Fruit fly (Drosophila melanogaster): Measurements from ENCODE around the gene Cyp4ac2.

Gene Cyp4ac2

DNA sequence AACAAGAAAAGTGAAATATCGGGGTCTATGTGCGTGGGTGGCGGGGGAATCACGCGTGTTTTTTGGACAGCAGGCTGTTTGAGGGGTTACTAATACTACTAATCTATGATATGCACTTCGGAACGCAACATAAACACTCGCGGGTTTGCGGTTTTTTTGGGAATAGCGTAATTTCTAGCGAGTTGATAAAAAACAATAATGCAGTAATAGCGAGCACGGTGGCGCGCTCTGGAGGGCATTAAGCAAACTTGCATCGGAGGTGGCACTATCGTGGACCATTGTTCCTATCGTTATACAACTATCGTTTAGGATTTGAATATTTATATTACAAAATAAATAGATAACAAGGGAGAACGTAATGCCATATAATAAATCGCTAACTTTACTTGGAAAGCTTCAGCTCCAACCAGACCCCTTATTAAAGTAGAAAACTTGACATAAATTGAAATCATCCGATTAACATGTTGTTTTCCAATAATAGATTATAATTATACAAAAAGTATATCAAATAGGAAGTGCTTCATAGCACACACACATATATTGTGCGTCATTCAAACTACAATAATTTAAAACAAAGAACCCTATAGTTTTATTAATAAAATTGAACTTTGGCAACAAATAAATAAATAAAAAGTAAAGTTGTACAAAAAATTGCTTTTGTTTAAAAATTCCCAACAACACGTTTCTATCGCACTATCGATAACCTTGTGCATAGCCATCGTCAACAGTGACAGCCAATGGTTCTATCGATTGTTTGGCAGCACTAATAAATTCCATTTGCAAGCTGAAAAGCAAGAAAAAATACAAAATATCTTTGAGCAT, 12.3 kb downstream of the Cyp4ac2 start, which contains the start of the genes Nin and Bub1:
Gene Nin, minus strand, starts transcription at position 240 of the 822 bp plus-strand sequence.
Gene Bub1, plus strand, starts transcription at position 557 of the 822 bp plus-strand sequence.
- TF ChIP-seq pad (GFP tag; optimal IDR thresholded peaks at IDR 0.05) (peak; percentile 45), ovo (GFP tag; optimal IDR thresholded peaks at IDR 0.05) (peak; percentile 47), Hr96 (GFP tag; optimal IDR thresholded peaks at IDR 0.05) (no peak), cic (GFP tag; optimal IDR thresholded peaks at IDR 0.05) (no peak), CG14711 (tag; optimal IDR thresholded peaks at IDR 0.05) (peak; percentile 21), toe (GFP tag; optimal IDR thresholded peaks at IDR 0.05) (peak; percentile 69), CG33017 (tag; optimal IDR thresholded peaks at IDR 0.05) (no peak), kay (GFP tag; ENCODE audit: borderline replicate concordance) (no peak), CG12768 (GFP tag; optimal IDR thresholded peaks at IDR 0.05) (no peak), bab1 (GFP tag; optimal IDR thresholded peaks at IDR 0.05) (peak; percentile 21), CG1620 (GFP tag; optimal IDR thresholded peaks at IDR 0.05) (peak; percentile 65), cnc (optimal IDR thresholded peaks at IDR 0.05) (no peak), CG7045 (GFP tag; optimal IDR thresholded peaks at IDR 0.05) (peak; percentile 1), CG5204 (GFP tag; optimal IDR thresholded peaks at IDR 0.05) (no peak), tj (GFP tag; optimal IDR thresholded peaks at IDR 0.05) (peak; percentile 9), Mnt (GFP tag; optimal IDR thresholded peaks at IDR 0.05) (peak; percentile 33), CG7101 (tag; optimal IDR thresholded peaks at IDR 0.05) (no peak), Crg-1 (GFP tag; optimal IDR thresholded peaks at IDR 0.05) (no peak), CG11617 (GFP tag; optimal IDR thresholded peaks at IDR 0.05) (peak; percentile 61), Clk (GFP tag; optimal IDR thresholded peaks at IDR 0.05) (no peak)

DNA sequence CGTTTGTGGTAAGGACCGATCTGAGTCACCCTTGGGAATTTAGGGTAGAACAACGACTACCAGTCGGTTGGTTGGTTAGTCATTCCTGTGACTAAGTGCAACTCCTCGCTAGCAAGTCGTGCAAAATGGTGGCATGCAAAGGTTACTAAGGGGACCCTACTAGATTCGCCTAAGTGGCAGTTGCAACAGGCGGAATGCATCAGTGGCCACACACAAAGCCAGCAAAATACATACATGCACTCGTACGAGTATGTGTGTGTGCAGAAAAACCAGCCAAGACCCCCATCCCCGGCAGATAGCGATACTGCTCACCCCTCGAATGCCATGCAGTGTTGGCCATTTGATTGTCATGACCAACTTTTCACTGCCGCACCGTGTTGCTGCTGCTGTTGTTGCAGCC, 18.6 kb downstream of the Cyp4ac2 start:
- no peak for TF ChIP-seq Crg-1 (GFP tag; optimal IDR thresholded peaks at IDR 0.05)
- TF ChIP-seq kay (GFP tag; ENCODE audit: borderline replicate concordance): no peak
- no peak for TF ChIP-seq CG1620 (GFP tag; optimal IDR thresholded peaks at IDR 0.05)
- no peak for TF ChIP-seq CG7045 (GFP tag; optimal IDR thresholded peaks at IDR 0.05)
- TF ChIP-seq Mnt (GFP tag; optimal IDR thresholded peaks at IDR 0.05): no peak
- no peak for TF ChIP-seq CG12768 (GFP tag; optimal IDR thresholded peaks at IDR 0.05)
- TF ChIP-seq ovo (GFP tag; optimal IDR thresholded peaks at IDR 0.05): no peak
- no peak for TF ChIP-seq CG11617 (GFP tag; optimal IDR thresholded peaks at IDR 0.05)

DNA sequence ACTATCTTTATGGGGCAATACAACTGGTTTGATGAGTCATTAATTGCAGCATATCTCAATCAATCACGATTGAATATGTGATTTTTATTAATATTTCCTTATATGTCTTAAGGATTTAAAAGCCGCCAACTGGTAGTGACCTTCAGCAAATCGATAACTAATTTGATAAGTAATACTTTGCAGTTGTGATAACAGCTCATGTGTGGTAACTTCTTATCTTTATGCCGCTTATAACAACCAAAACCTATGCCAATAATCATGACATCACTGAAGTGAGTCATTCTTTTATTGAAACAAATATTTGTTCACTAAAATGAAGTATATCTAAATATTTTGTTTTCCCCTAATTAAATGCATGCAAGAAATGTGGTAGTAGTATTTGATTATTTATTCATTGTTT, 19.7 kb downstream of the Cyp4ac2 start:
- TF ChIP-seq ovo (GFP tag; optimal IDR thresholded peaks at IDR 0.05): no peak
- TF ChIP-seq CG33017 (tag; optimal IDR thresholded peaks at IDR 0.05): no peak
- TF ChIP-seq CG7101 (tag; optimal IDR thresholded peaks at IDR 0.05): no peak
- no peak for TF ChIP-seq CG14711 (tag; optimal IDR thresholded peaks at IDR 0.05)
- TF ChIP-seq bab1 (GFP tag; optimal IDR thresholded peaks at IDR 0.05): no peak
- no peak for TF ChIP-seq CG7045 (GFP tag; optimal IDR thresholded peaks at IDR 0.05)
- no peak for TF ChIP-seq Clk (GFP tag; optimal IDR thresholded peaks at IDR 0.05)

DNA sequence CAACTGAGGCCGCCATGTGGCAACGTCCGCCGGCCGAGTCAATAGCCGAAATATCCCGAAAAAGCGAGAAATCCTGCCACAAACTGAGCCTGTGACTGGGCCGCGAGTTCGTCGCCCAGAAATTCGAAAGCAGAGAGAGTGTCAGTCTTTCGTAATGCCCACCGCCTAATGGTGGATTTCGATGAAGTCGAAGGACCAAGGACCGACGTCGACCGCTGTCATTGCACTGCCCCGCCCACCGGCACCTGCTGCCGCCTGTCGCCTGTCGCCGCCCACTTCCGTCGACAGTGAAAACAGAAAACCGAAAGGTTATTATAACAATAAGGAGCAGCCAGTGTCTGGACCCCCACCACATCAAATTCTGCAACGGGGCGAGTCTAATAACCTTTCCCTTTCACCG, 20.4 kb downstream of the Cyp4ac2 start:
- TF ChIP-seq pad (GFP tag; optimal IDR thresholded peaks at IDR 0.05) (no peak), CG14711 (tag; optimal IDR thresholded peaks at IDR 0.05) (no peak), CG5204 (GFP tag; optimal IDR thresholded peaks at IDR 0.05) (no peak), kay (GFP tag; ENCODE audit: borderline replicate concordance) (no peak), ovo (GFP tag; optimal IDR thresholded peaks at IDR 0.05) (no peak), Mnt (GFP tag; optimal IDR thresholded peaks at IDR 0.05) (no peak), CG11617 (GFP tag; optimal IDR thresholded peaks at IDR 0.05) (no peak), bab1 (GFP tag; optimal IDR thresholded peaks at IDR 0.05) (no peak), Hr96 (GFP tag; optimal IDR thresholded peaks at IDR 0.05) (no peak), CG1620 (GFP tag; optimal IDR thresholded peaks at IDR 0.05) (no peak), toe (GFP tag; optimal IDR thresholded peaks at IDR 0.05) (no peak)

DNA sequence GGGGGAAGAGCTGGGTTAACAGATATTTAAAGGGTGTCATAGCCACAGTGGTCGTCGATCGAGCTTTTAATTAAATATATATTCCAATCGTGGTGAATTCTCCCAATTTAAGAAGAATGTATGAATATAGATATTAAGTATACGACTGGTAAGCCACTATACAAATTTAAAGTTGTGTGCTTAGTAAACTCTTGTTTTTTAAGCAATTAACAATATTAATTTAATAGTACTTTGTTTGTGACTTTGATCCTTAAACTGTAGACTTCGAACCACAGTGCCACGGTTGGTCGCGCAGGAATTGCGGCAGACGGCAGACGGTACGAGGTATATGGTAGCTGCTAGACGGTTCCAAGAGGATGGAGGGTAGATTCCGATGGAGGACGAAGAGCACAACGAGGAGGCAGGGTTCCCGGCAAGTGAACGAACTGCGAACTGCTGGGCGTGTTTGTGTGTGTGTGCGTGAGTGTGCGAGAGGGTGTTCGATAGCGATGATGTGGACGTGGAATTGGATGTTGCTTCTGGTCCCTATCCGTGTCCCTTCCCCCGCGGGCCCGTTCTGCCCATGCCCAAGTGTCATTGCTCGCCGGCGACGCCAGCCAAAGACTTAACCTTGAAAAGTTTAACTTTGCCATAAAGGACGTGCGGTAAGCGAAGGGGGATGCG, 21.5 kb downstream of the Cyp4ac2 start:
- TF ChIP-seq Clk (GFP tag; optimal IDR thresholded peaks at IDR 0.05) (no peak), CG14711 (tag; optimal IDR thresholded peaks at IDR 0.05) (no peak), bab1 (GFP tag; optimal IDR thresholded peaks at IDR 0.05) (no peak), Hr96 (GFP tag; optimal IDR thresholded peaks at IDR 0.05) (no peak), CG5204 (GFP tag; optimal IDR thresholded peaks at IDR 0.05) (no peak), CG12768 (GFP tag; optimal IDR thresholded peaks at IDR 0.05) (no peak), pad (GFP tag; optimal IDR thresholded peaks at IDR 0.05) (no peak), toe (GFP tag; optimal IDR thresholded peaks at IDR 0.05) (no peak)

DNA sequence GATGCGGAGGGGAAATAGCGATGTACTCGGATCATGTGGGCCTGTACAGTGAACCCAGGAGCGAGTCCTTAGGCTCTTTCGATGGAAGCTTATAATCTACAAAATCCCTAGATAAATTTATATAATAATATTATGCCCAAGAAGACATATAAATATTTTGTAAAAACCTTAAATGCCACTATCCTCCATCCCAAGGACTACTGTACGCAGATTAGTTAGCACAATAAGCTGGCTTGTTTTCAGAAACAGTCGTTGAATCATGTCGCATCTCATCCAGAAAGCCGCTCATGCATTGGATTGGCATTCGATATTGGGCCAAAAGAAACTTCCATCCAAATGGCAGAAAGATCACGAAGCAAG, 22.1 kb downstream of the Cyp4ac2 start:
- TF ChIP-seq pad (GFP tag; optimal IDR thresholded peaks at IDR 0.05) (no peak), cic (GFP tag; optimal IDR thresholded peaks at IDR 0.05) (no peak), kay (GFP tag; ENCODE audit: borderline replicate concordance) (no peak), CG11617 (GFP tag; optimal IDR thresholded peaks at IDR 0.05) (no peak), CG5204 (GFP tag; optimal IDR thresholded peaks at IDR 0.05) (no peak), CG14711 (tag; optimal IDR thresholded peaks at IDR 0.05) (no peak), bab1 (GFP tag; optimal IDR thresholded peaks at IDR 0.05) (no peak), Crg-1 (GFP tag; optimal IDR thresholded peaks at IDR 0.05) (no peak), CG7045 (GFP tag; optimal IDR thresholded peaks at IDR 0.05) (no peak), Mnt (GFP tag; optimal IDR thresholded peaks at IDR 0.05) (no peak), toe (GFP tag; optimal IDR thresholded peaks at IDR 0.05) (no peak), Hr96 (GFP tag; optimal IDR thresholded peaks at IDR 0.05) (no peak), CG7101 (tag; optimal IDR thresholded peaks at IDR 0.05) (no peak), CG1620 (GFP tag; optimal IDR thresholded peaks at IDR 0.05) (no peak), CG12768 (GFP tag; optimal IDR thresholded peaks at IDR 0.05) (no peak), Clk (GFP tag; optimal IDR thresholded peaks at IDR 0.05) (no peak), ovo (GFP tag; optimal IDR thresholded peaks at IDR 0.05) (no peak), tj (GFP tag; optimal IDR thresholded peaks at IDR 0.05) (no peak), cnc (optimal IDR thresholded peaks at IDR 0.05) (no peak)

All from whole organism, adult.